Worm (Caenorhabditis elegans) whole organism, L1 larva: ENCODE results near the gene srj-42.

Source experiments
- C34B4.2 ChIP-seq: sonication (generic microtip); optimal IDR thresholded peaks from 2 replicates; lab custom pipeline; 2017; ENCODE audit warnings: mild to moderate bottlenecking, missing genetic modification characterization, missing compliant biosample characterization
- F16B12.6 ChIP-seq: fragments of 150-350 bp; optimal IDR thresholded peaks from 2 replicates; lab custom pipeline; 2014; ENCODE audit warnings: missing biosample characterization, missing genetic modification characterization
- aha-1 ChIP-seq: fragments of 150-350 bp; optimal IDR thresholded peaks from 2 replicates; lab custom pipeline; 2014; ENCODE audit warnings: missing biosample characterization, missing genetic modification characterization
- aly-2 ChIP-seq: fragments of 150-350 bp; optimal IDR thresholded peaks from 2 replicates; lab custom pipeline; 2014; ENCODE audit warnings: missing biosample characterization, missing genetic modification characterization
- ama-1 ChIP-seq: fragments of 150-350 bp; optimal IDR thresholded peaks from 2 replicates; lab custom pipeline; 2014
- blmp-1 ChIP-seq: fragments of 150-350 bp; optimal IDR thresholded peaks from 2 replicates; lab custom pipeline; 2014; ENCODE audit warnings: missing biosample characterization, missing genetic modification characterization
- ceh-82 ChIP-seq, 3 experiments: fragments of 150-350 bp in 1 of 3; sonication (generic microtip) in 2 of 3; optimal IDR thresholded peaks; 2 replicates each; lab custom pipeline; 2014 to 2017; ENCODE audit warnings: missing biosample characterization in 3 of 3, missing genetic modification characterization in 3 of 3
- dsc-1 ChIP-seq: sonication (generic microtip); optimal IDR thresholded peaks from 2 replicates; lab custom pipeline; 2016; ENCODE audit warnings: mild to moderate bottlenecking, missing genetic modification characterization, missing compliant biosample characterization
- efl-1 ChIP-seq, 4 experiments: fragments of 150-350 bp; optimal IDR thresholded peaks in 3 of 4; peaks in 1 of 4; 1 replicate in 1 of 4; 2 replicates in 3 of 4; lab custom pipeline; 2014; ENCODE audit warnings: missing biosample characterization in 2 of 4, missing genetic modification characterization in 2 of 4, missing genetic modification reagents in 2 of 4
- efl-3 ChIP-seq: fragments of 200-800 bp; sonication (Bioruptor generic); optimal IDR thresholded peaks from 2 replicates; lab custom pipeline; 2018; ENCODE audit warnings: mild to moderate bottlenecking, missing genetic modification characterization, missing compliant biosample characterization
- fkh-4 ChIP-seq: sonication (generic microtip); optimal IDR thresholded peaks from 2 replicates; lab custom pipeline; 2016; ENCODE audit warnings: missing compliant biosample characterization, missing genetic modification characterization, borderline replicate concordance
- hpl-2 ChIP-seq: fragments of 150-350 bp; optimal IDR thresholded peaks from 2 replicates; lab custom pipeline; 2014; ENCODE audit warnings: missing biosample characterization, missing genetic modification reagents, missing genetic modification characterization
- irx-1 ChIP-seq: sonication (generic microtip); optimal IDR thresholded peaks from 2 replicates; lab custom pipeline; 2016; ENCODE audit warnings: missing genetic modification characterization, missing compliant biosample characterization
- jun-1 ChIP-seq: fragments of 150-350 bp; optimal IDR thresholded peaks from 2 replicates; lab custom pipeline; 2014; ENCODE audit warnings: missing biosample characterization, missing genetic modification reagents, missing genetic modification characterization
- lin-35 ChIP-seq, 2 experiments: fragments of 150-350 bp; optimal IDR thresholded peaks; 2 replicates each; lab custom pipeline; 2014; ENCODE audit warnings: missing biosample characterization in 2 of 2, missing genetic modification characterization in 2 of 2, missing genetic modification reagents in 2 of 2
- lir-3 ChIP-seq: sonication (generic microtip); optimal IDR thresholded peaks from 2 replicates; lab custom pipeline; 2016; ENCODE audit warnings: mild to moderate bottlenecking, missing genetic modification characterization, moderate library complexity, missing compliant biosample characterization; ENCODE audit not compliant: poor library complexity
- lsy-2 ChIP-seq, 2 experiments: fragments of 150-350 bp; optimal IDR thresholded peaks; 2 replicates each; lab custom pipeline; 2014; ENCODE audit warnings: missing biosample characterization in 2 of 2, missing genetic modification characterization in 2 of 2
- mef-2 ChIP-seq: fragments of 150-350 bp; optimal IDR thresholded peaks from 2 replicates; lab custom pipeline; 2014; ENCODE audit warnings: missing biosample characterization, missing genetic modification characterization
- mep-1 ChIP-seq: fragments of 150-350 bp; optimal IDR thresholded peaks from 2 replicates; lab custom pipeline; 2014; ENCODE audit warnings: missing biosample characterization, missing genetic modification characterization
- nhr-11 ChIP-seq: fragments of 150-350 bp; optimal IDR thresholded peaks from 2 replicates; lab custom pipeline; 2014; ENCODE audit warnings: missing biosample characterization, missing genetic modification characterization
- nhr-19 ChIP-seq: fragments of 200-800 bp; sonication (Bioruptor generic); conservative IDR thresholded peaks from 2 replicates; pipeline ENCODE4 v1.3.6; 2022; ENCODE audit warnings: missing genetic modification characterization, missing compliant biosample characterization
- nhr-28 ChIP-seq: fragments of 150-350 bp; optimal IDR thresholded peaks from 2 replicates; lab custom pipeline; 2014; ENCODE audit warnings: missing biosample characterization, missing genetic modification characterization
- nhr-47 ChIP-seq: sonication (generic microtip); optimal IDR thresholded peaks from 2 replicates; lab custom pipeline; 2016; ENCODE audit warnings: mild to moderate bottlenecking, missing genetic modification characterization, moderate library complexity, missing compliant biosample characterization
- nhr-71 ChIP-seq: sonication (generic microtip); optimal IDR thresholded peaks from 2 replicates; lab custom pipeline; 2016; ENCODE audit warnings: mild to moderate bottlenecking, missing genetic modification characterization, moderate library complexity, missing compliant biosample characterization
- nhr-85 ChIP-seq: sonication (generic microtip); peaks from one replicate; lab custom pipeline; 2016; ENCODE audit warnings: missing genetic modification characterization, inconsistent platforms, missing compliant biosample characterization
- rnt-1 ChIP-seq: sonication (generic microtip); optimal IDR thresholded peaks from 2 replicates; lab custom pipeline; 2016; ENCODE audit warnings: mild to moderate bottlenecking, missing genetic modification characterization, moderate library complexity, missing compliant biosample characterization
- skn-1 ChIP-seq: fragments of 150-350 bp; optimal IDR thresholded peaks from 2 replicates; lab custom pipeline; 2014; ENCODE audit warnings: missing biosample characterization, missing genetic modification characterization
- snu-23 ChIP-seq: sonication (generic microtip); optimal IDR thresholded peaks from 2 replicates; lab custom pipeline; 2016; ENCODE audit warnings: missing genetic modification characterization, missing compliant biosample characterization
- swsn-7 ChIP-seq: sonication (generic microtip); optimal IDR thresholded peaks from 2 replicates; lab custom pipeline; 2016; ENCODE audit warnings: missing genetic modification characterization, missing compliant biosample characterization
- tbx-2 ChIP-seq: sonication (generic microtip); optimal IDR thresholded peaks from 2 replicates; lab custom pipeline; 2016; ENCODE audit warnings: missing genetic modification characterization, missing compliant biosample characterization
- tlp-1 ChIP-seq: fragments of 150-350 bp; optimal IDR thresholded peaks from 2 replicates; lab custom pipeline; 2014; ENCODE audit warnings: missing biosample characterization, missing genetic modification characterization
- unc-30 ChIP-seq: sonication (generic microtip); optimal IDR thresholded peaks from 2 replicates; lab custom pipeline; 2017; ENCODE audit warnings: missing biosample characterization, missing genetic modification characterization
- unc-62 ChIP-seq: fragments of 150-350 bp; optimal IDR thresholded peaks from 2 replicates; lab custom pipeline; 2014; ENCODE audit warnings: missing biosample characterization, missing genetic modification reagents, missing genetic modification characterization

Gene srj-42

DNA sequence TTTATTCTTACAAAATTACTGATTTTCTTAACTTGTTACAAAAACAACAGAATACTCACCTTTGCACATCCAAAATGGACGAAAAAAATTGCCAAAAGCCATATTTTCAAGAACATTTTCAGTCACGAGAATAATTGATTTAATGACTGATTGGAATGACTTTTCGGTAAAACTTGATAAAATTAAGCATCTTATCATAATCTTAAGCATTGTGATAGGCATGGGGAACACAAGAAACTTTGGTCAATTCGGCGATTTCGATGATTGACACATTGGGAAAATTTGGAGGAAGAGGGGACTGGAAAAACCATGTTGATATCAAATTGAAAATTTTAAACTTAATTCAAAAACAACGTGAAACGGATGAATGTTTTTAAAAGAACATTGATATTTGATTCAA is 36.6 kb downstream of the srj-42 start, which contains the start of gene Y40H7A.10 (continued):
- no peak for TF ChIP-seq nhr-47
- no peak for TF ChIP-seq mef-2 (tag; lab: Kevin White, UChicago)
- TF ChIP-seq swsn-7 (tag; lab: Kevin White, UChicago) = no peak
- no peak for TF ChIP-seq unc-62 (GFP tag; lab: Kevin White, UChicago)

DNA sequence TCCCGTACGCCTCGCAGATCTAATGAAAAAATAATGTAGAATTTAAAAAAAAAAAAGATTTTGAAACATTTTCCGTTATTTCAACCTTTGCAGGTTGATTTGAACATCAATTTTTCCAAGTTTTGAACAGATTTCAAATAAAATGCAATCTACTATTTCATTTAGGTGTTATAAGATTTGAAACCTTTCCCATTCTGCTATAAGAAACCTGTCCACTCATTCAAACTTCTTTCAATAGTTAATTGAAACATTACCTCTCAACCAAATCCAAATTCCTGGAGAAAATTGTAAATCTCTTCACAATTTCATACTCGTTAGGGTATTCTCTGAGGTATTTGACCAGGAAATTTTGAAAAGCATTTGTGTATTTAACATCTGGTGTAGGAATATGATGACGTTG is 37.4 kb downstream of the srj-42 start:
- TF ChIP-seq nhr-11 (tag; lab: Kevin White, UChicago) (no peak), rnt-1 (tag; lab: Kevin White, UChicago) (no peak), efl-3 (no peak), hpl-2 (GFP tag; lab: Kevin White, UChicago) (no peak), ama-1 (no peak), lir-3 (tag; lab: Kevin White, UChicago) (no peak), unc-30 (no peak), mef-2 (tag; lab: Kevin White, UChicago) (no peak)

DNA sequence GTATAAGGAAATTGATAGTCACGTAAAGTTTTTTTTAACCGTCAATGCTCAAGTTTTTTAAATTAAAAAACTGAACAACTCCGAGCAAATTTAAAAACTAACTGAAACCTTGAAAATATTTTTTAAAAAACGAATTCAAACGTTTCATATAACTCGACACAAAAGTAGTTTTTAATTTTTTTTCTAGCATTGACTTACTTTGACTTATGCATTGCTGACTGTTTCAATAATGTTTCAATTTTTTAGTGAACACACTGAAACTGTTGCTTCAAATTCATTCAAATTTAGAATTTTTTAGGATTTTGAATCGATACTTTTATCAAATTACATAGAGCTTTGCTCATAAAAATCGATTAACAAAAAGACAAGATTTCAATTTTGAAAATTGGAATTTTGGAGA is 41.6 kb downstream of the srj-42 start:
- TF ChIP-seq irx-1 (tag; lab: Kevin White, UChicago) (no peak), efl-1 (optimal IDR thresholded peaks at IDR 0.05; lab: Kevin White, UChicago) (no peak), efl-1 (GFP tag; optimal IDR thresholded peaks at IDR 0.05 in 1 of 2; lab: Kevin White, UChicago) (peak in 1 of 2 experiments; percentile 59)
- TF ChIP-seq, all 84 proteins: peak for 1

DNA sequence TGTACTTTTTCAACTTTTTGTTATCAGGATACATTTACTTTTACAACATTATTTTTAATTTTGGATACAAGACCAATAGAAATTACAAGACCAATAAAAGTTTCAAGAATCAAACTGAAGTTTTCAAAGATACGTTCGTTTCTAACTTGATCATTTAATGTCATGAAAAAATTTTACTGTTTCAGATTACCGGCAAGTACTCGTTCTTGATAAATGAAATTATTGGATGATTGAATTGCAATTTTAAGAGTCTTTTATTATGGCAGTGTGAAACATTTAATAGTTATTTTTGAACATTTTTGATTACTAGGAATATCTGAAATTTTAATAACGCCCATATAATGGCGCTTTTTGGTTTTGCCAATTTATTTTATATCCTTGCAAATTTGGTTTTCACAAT is 45.4 kb downstream of the srj-42 start:
- no peak for TF ChIP-seq skn-1
- no peak for TF ChIP-seq ama-1
- TF ChIP-seq efl-1 (optimal IDR thresholded peaks at IDR 0.05; lab: Kevin White, UChicago) = no peak
- TF ChIP-seq efl-1 (GFP tag; optimal IDR thresholded peaks at IDR 0.05 in 1 of 2; lab: Kevin White, UChicago) = no peak
- TF ChIP-seq aha-1 (tag; lab: Kevin White, UChicago) = no peak
- TF ChIP-seq nhr-47 = no peak
- no peak for TF ChIP-seq tbx-2 (tag; lab: Kevin White, UChicago)
- no peak for TF ChIP-seq aly-2 (tag; lab: Kevin White, UChicago)
- TF ChIP-seq hpl-2 (GFP tag; lab: Kevin White, UChicago) = no peak
- no peak for TF ChIP-seq efl-3
- no peak for TF ChIP-seq jun-1 (tag; lab: Kevin White, UChicago)
- no peak for TF ChIP-seq unc-30
- no peak for TF ChIP-seq nhr-71
- TF ChIP-seq irx-1 (tag; lab: Kevin White, UChicago) = no peak

DNA sequence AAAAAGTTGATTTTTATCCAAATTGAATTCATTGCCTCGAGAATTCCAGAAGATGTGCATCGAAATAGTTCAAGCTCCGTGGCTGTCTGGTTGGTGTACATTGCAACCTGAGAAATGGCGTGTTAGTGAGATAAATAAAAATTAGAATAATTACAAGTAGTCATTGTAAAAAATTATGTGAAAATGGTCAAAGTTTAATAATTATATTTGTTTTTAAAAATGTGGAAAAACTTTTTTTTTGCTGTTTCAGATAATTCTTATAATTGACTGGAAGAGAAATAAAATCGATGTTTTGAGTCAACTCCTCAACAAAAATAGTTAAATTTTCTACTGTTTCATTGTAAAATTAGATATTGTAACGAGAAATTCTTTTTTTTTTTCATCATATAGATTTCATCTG is 49.1 kb downstream of the srj-42 start, which contains the start of gene sra-30:
Gene sra-30 (minus strand): TSS at position 101 of the 400 bp plus-strand sequence.
- TF ChIP-seq lin-35 (GFP tag; optimal IDR thresholded peaks at IDR 0.05; lab: Kevin White, UChicago) = no peak
- no peak for TF ChIP-seq nhr-19 (GFP tag; lab: Robert Waterston, UW)
- TF ChIP-seq hpl-2 (GFP tag; lab: Kevin White, UChicago) = no peak
- no peak for TF ChIP-seq nhr-11 (tag; lab: Kevin White, UChicago)
- TF ChIP-seq blmp-1 = no peak
- no peak for TF ChIP-seq dsc-1
- no peak for TF ChIP-seq tlp-1 (tag; lab: Kevin White, UChicago)
- TF ChIP-seq F16B12.6 = no peak
- TF ChIP-seq C34B4.2 (tag; lab: Kevin White, UChicago) = no peak
- TF ChIP-seq ceh-82 (tag; optimal IDR thresholded peaks at IDR 0.05; lab: Kevin White, UChicago) = no peak
- no peak for TF ChIP-seq lsy-2 (tag; optimal IDR thresholded peaks at IDR 0.05; lab: Kevin White, UChicago)
- TF ChIP-seq tbx-2 (tag; lab: Kevin White, UChicago) = no peak
- TF ChIP-seq nhr-28 (tag; lab: Kevin White, UChicago) = no peak
- no peak for TF ChIP-seq fkh-4 (tag; lab: Kevin White, UChicago)
- no peak for TF ChIP-seq nhr-85 (tag; lab: Kevin White, UChicago)
- TF ChIP-seq aha-1 (tag; lab: Kevin White, UChicago) = no peak
- no peak for TF ChIP-seq snu-23 (GFP tag; lab: Kevin White, UChicago)
- no peak for TF ChIP-seq ama-1
- TF ChIP-seq mep-1 (tag; lab: Kevin White, UChicago) = no peak
